Worm (Caenorhabditis elegans) whole organism, midembryonic: Measurements from ENCODE around the gene sri-20.

Experiments used
- cog-1 ChIP-seq: sonication (generic microtip); optimal IDR thresholded peaks from 2 replicates; lab custom pipeline; 2016; ENCODE audit warnings: missing genetic modification characterization, missing compliant biosample characterization
- med-1 ChIP-seq: sonication (generic microtip); optimal IDR thresholded peaks from 2 replicates; lab custom pipeline; 2017; ENCODE audit warnings: missing genetic modification characterization, mild to moderate bottlenecking, missing compliant biosample characterization, antibody characterized with exemption, missing genetic modification reagents; ENCODE audit not compliant: insufficient read depth
- ref-1 ChIP-seq: fragments of 200-800 bp; sonication (Bioruptor generic); conservative IDR thresholded peaks from 2 replicates; pipeline ENCODE4 v1.3.6; 2022; ENCODE audit warnings: missing genetic modification reagents, missing genetic modification characterization, missing compliant biosample characterization
- ztf-23 ChIP-seq: fragments of 200-800 bp; sonication (Bioruptor generic); IDR thresholded peaks from 2 replicates; pipeline ENCODE4 v1.3.6; 2022; ENCODE audit warnings: missing genetic modification reagents, missing genetic modification characterization, missing compliant biosample characterization

DNA sequence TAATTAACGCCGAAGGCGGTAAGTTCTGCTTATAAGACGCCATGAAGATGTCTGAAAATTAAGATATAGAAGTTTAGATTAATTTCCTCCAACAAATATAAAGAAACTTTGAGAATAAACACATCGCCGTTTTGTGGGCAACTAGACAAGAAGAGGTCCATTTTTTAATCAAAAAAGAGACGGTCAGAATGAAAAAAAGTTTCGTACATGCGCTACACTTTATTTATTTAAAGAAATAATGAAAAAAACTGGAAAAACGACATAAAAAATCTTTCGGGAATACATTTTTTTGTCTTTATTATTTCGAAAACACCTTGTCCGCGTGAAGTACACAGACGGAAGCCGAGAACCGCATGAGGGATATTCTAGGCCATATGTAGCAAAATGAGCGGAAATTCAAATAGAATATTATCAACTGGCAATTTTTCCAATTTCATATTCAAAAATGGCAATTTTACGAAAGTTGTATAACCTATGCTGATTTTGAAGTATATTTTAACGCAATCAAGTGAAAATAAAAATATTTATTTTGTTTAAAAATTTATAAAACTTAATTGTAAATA is 12.5 kb upstream of the sri-20 start, which contains the start of gene sluh-7:
- TF ChIP-seq ref-1 (GFP tag; lab: Robert Waterston, UW) (no peak), ztf-23 (GFP tag; lab: Robert Waterston, UW) (peak; percentile 75), cog-1 (tag; lab: Kevin White, UChicago) (peak; percentile 46), med-1 (GFP tag; lab: Kevin White, UChicago) (no peak)
